Worm (Caenorhabditis elegans): ENCODE results near the gene Y27F2A.6.

ce11 chrII:3225780-3226179 is 42.6 kb upstream of the Y27F2A.6 start, which contains the start of gene ZC239.17:
- TF ChIP-seq nhr-76 (tag; optimal IDR thresholded peaks at IDR 0.05) (no peak), unc-62 (GFP tag; optimal IDR thresholded peaks at IDR 0.05 in 1 of 2) (no peak), unc-62 (tag; optimal IDR thresholded peaks at IDR 0.05) (no peak), spr-3 (GFP tag; optimal IDR thresholded peaks at IDR 0.05) (no peak), R02D3.7 (tag; optimal IDR thresholded peaks at IDR 0.05) (no peak), madf-5 (GFP tag; IDR thresholded peaks at IDR 0.05) (no peak), fkh-10 (GFP tag; optimal IDR thresholded peaks at IDR 0.05) (no peak), gei-8 (GFP tag; optimal IDR thresholded peaks at IDR 0.05) (no peak), saeg-2 (GFP tag; IDR thresholded peaks at IDR 0.05) (no peak), mdl-1 (tag; optimal IDR thresholded peaks at IDR 0.05) (no peak), dpl-1 (GFP tag; optimal IDR thresholded peaks at IDR 0.05) (no peak)

Measured in whole organism, L4 larva.